Fruit fly (Drosophila melanogaster) whole organism, pupa: Measurements from ENCODE around the gene CheA87a.

Experiments used
- CG8159 ChIP-seq: fragments of 200-800 bp; sonication (Bioruptor generic); optimal IDR thresholded peaks from 3 replicates; lab custom pipeline; 2018; ENCODE audit warnings: missing biosample characterization, mild to moderate bottlenecking, missing genetic modification characterization, moderate library complexity
- CG8301 ChIP-seq: fragments of 200-800 bp; sonication (Bioruptor generic); optimal IDR thresholded peaks from 2 replicates; lab custom pipeline; 2018; ENCODE audit warnings: missing biosample characterization, mild to moderate bottlenecking, missing genetic modification characterization
- CG9948 ChIP-seq: fragments of 200-800 bp; sonication (Bioruptor generic); optimal IDR thresholded peaks from 2 replicates; lab custom pipeline; 2018; ENCODE audit warnings: missing biosample characterization, mild to moderate bottlenecking, missing genetic modification characterization, moderate library complexity
- Ets98B ChIP-seq: fragments of 200-800 bp; sonication (Bioruptor generic); IDR thresholded peaks from 2 replicates; pipeline ENCODE4 v1.3.6; 2022; ENCODE audit warnings: missing biosample characterization, missing genetic modification characterization
- Pif1B ChIP-seq: fragments of 200-800 bp; sonication (Bioruptor generic); optimal IDR thresholded peaks from 3 replicates; lab custom pipeline; 2016; ENCODE audit warnings: missing biosample characterization, missing genetic modification characterization
- rn ChIP-seq: fragments of 200-800 bp; sonication (Bioruptor generic); IDR thresholded peaks from 2 replicates; pipeline ENCODE4 v1.3.6; 2022; ENCODE audit warnings: missing biosample characterization, missing genetic modification characterization

- TF ChIP-seq rn (GFP tag; lab: Robert Waterston, UW) (no peak), Ets98B (no peak), CG8301 (no peak), CG8159 (no peak), Pif1B (GFP tag; lab: Kevin White, UChicago) (no peak), CG9948 (tag; lab: Kevin White, UChicago) (no peak)
Observed at dm6 chr3R:13379675-13380074, 10.2 kb downstream of the CheA87a start, which contains the start of the genes CG9813 and CG8870.
